Fruit fly (Drosophila melanogaster): ENCODE results near the gene CG11598.

DNA sequence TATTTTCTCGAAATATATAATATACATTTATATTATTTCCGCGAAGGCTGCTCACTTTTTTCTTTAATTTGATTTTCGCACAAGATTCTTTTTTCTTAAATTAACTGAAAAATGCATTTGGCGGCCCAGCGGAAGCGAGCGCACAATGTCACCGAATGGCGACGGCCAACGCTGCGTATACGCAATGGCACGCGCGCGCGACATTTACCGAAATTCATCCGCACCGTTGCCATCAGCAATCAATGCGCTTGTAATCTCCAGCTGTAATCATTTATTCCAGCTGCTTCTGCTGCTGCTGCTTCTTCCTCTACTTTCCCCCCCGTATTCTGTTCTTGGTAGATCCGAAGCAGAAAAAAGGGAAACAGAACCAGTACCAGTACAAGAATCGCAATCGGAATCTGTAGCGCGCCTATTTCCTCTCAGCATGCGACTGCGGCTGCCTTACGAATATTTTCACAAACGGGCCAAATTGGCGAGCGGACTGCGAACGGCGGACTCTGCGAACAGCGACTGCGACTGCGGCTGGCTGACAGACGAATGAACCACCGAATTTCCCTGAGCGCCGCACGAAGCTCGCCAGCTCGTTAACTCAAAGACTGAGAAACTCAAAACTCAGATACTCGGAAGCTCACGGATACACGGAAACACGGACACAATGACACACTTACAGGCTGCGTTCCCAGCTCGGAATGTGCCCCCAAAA is 39.4 kb upstream of the CG11598 start, which contains the start of gene Octbeta2R:
- TF ChIP-seq Ets98B (GFP tag; IDR thresholded peaks at IDR 0.05) (no peak), EcR (GFP tag; optimal IDR thresholded peaks at IDR 0.05) (no peak), Snoo (tag; optimal IDR thresholded peaks at IDR 0.05) (no peak), CG15710 (tag; optimal IDR thresholded peaks at IDR 0.05) (no peak)
